Fruit fly (Drosophila melanogaster) whole organism, wandering third instar larva: ENCODE measurements around the gene hec.
A peak's percentile ranks its signal among the peaks of the same experiment; 100 is the strongest.

Experiments used
- Abd-B ChIP-seq: fragments of >200 bp; optimal IDR thresholded peaks from 2 replicates; lab custom pipeline; 2017; ENCODE audit warnings: missing biosample characterization, missing genetic modification characterization
- CG32264 ChIP-seq: fragments of 200-800 bp; sonication (Bioruptor generic); optimal IDR thresholded peaks from 2 replicates; lab custom pipeline; 2016; ENCODE audit warnings: missing biosample characterization, missing genetic modification characterization
- CG9705 ChIP-seq: fragments of 200-800 bp; sonication (Bioruptor generic); optimal IDR thresholded peaks from 2 replicates; lab custom pipeline; 2018; ENCODE audit warnings: missing biosample characterization, mild to moderate bottlenecking, missing genetic modification characterization
- CrebA ChIP-seq: fragments of 200-800 bp; sonication (Bioruptor generic); optimal IDR thresholded peaks from 2 replicates; lab custom pipeline; 2016; ENCODE audit warnings: missing biosample characterization, mild to moderate bottlenecking, missing genetic modification characterization, borderline replicate concordance
- Dfd ChIP-seq: fragments of >200 bp; optimal IDR thresholded peaks from 2 replicates; lab custom pipeline; 2017; ENCODE audit warnings: missing biosample characterization, missing genetic modification characterization
- Dif ChIP-seq: fragments of 200-275, 200-300 bp; sonication (Bioruptor generic); optimal IDR thresholded peaks from 2 replicates; lab custom pipeline; 2018; ENCODE audit warnings: missing biosample characterization, missing genetic modification characterization; ENCODE audit not compliant: partially characterized antibody
- GATAd ChIP-seq: sonication (Bioruptor generic); optimal IDR thresholded peaks from 2 replicates; lab custom pipeline; 2016; ENCODE audit warnings: missing biosample characterization, missing genetic modification characterization
- HLH106 ChIP-seq: fragments of 200-800 bp; optimal IDR thresholded peaks from 3 replicates; lab custom pipeline; 2019; ENCODE audit warnings: missing biosample characterization, mild to moderate bottlenecking, missing genetic modification characterization, moderate library complexity
- Hnf4 ChIP-seq: fragments of 200-800 bp; sonication (Bioruptor generic); optimal IDR thresholded peaks from 2 replicates; lab custom pipeline; 2016; ENCODE audit warnings: missing biosample characterization, mild to moderate bottlenecking, missing genetic modification characterization
- Hr78 ChIP-seq: fragments of >200 bp; optimal IDR thresholded peaks from 2 replicates; lab custom pipeline; 2017; ENCODE audit warnings: missing biosample characterization, missing genetic modification characterization
- Hr83 ChIP-seq: fragments of 200-300 bp; sonication (Bioruptor generic); optimal IDR thresholded peaks from 2 replicates; lab custom pipeline; 2016; ENCODE audit warnings: missing biosample characterization, mild to moderate bottlenecking, missing genetic modification characterization, moderate library complexity; ENCODE audit not compliant: poor library complexity, severe bottlenecking
- Jra ChIP-seq: sonication (Bioruptor generic); optimal IDR thresholded peaks from 2 replicates; lab custom pipeline; 2016; ENCODE audit warnings: missing biosample characterization, missing genetic modification characterization
- Mio ChIP-seq: sonication (Bioruptor generic); optimal IDR thresholded peaks from 2 replicates; lab custom pipeline; 2016; ENCODE audit warnings: missing biosample characterization, missing genetic modification characterization
- Myc ChIP-seq: fragments of >200 bp; optimal IDR thresholded peaks from 2 replicates; lab custom pipeline; 2017
- N ChIP-seq: fragments of >200 bp; optimal IDR thresholded peaks from 2 replicates; lab custom pipeline; 2018; ENCODE audit warnings: missing biosample characterization, missing external identifiers, missing genetic modification characterization
- OdsH ChIP-seq: fragments of 200-800 bp; sonication (Bioruptor generic); optimal IDR thresholded peaks from 2 replicates; lab custom pipeline; 2016; ENCODE audit warnings: missing biosample characterization, mild to moderate bottlenecking, missing genetic modification characterization
- Rel ChIP-seq, 2 experiments: fragments of 200-800 bp; sonication (Bioruptor generic) in 1 of 2; optimal IDR thresholded peaks; 2 replicates in 1 of 2; 3 replicates in 1 of 2; lab custom pipeline; 2016 to 2019; ENCODE audit warnings: mild to moderate bottlenecking in 2 of 2, missing biosample characterization in 2 of 2, missing genetic modification characterization in 2 of 2, moderate library complexity in 1 of 2
- Sp1 ChIP-seq: fragments of 200-800 bp; sonication (Bioruptor generic); optimal IDR thresholded peaks from 3 replicates; lab custom pipeline; 2019; ENCODE audit warnings: missing biosample characterization, mild to moderate bottlenecking, missing genetic modification characterization, moderate library complexity
- Vsx2 ChIP-seq: fragments of 200-300, 225-300 bp; sonication (Bioruptor generic); optimal IDR thresholded peaks from 2 replicates; lab custom pipeline; 2018; ENCODE audit warnings: missing biosample characterization, missing genetic modification characterization; ENCODE audit not compliant: partially characterized antibody
- br ChIP-seq: fragments of 200-800 bp; sonication (Bioruptor generic); optimal IDR thresholded peaks from 2 replicates; lab custom pipeline; 2016; ENCODE audit warnings: missing biosample characterization, missing genetic modification characterization
- brk ChIP-seq: fragments of 200-800 bp; sonication (Bioruptor generic); optimal IDR thresholded peaks from 2 replicates; lab custom pipeline; 2016; ENCODE audit warnings: missing biosample characterization, mild to moderate bottlenecking, missing genetic modification characterization
- dl ChIP-seq, 2 experiments: fragments of 175-275, 200-275 bp in 1 of 2; fragments of 200-275 bp in 1 of 2; sonication (Bioruptor generic); optimal IDR thresholded peaks; lab custom pipeline; 2018; ENCODE audit warnings: mild to moderate bottlenecking in 2 of 2, missing biosample characterization in 2 of 2, missing genetic modification characterization in 2 of 2, moderate library complexity in 2 of 2; ENCODE audit not compliant: partially characterized antibody in 2 of 2, insufficient read depth in 1 of 2
- dmrt93B ChIP-seq: fragments of 200-800 bp; sonication (Bioruptor generic); optimal IDR thresholded peaks from 2 replicates; lab custom pipeline; 2018; ENCODE audit warnings: missing biosample characterization, mild to moderate bottlenecking, missing genetic modification characterization
- dsf ChIP-seq: sonication (Bioruptor generic); optimal IDR thresholded peaks from 2 replicates; lab custom pipeline; 2016; ENCODE audit warnings: missing biosample characterization, missing genetic modification characterization, borderline replicate concordance
- ey ChIP-seq: fragments of 200-800 bp; sonication (Bioruptor generic); optimal IDR thresholded peaks from 2 replicates; lab custom pipeline; 2016; ENCODE audit warnings: missing biosample characterization, missing genetic modification characterization
- foxo ChIP-seq, 2 experiments: fragments of 200-800 bp; sonication (Bioruptor generic); optimal IDR thresholded peaks; 2 replicates in 1 of 2; 3 replicates in 1 of 2; lab custom pipeline; 2016 to 2017; ENCODE audit warnings: missing biosample characterization in 2 of 2, missing genetic modification characterization in 2 of 2
- fru ChIP-seq: fragments of 200-800 bp; sonication (Bioruptor generic); optimal IDR thresholded peaks from 3 replicates; lab custom pipeline; 2016; ENCODE audit warnings: missing biosample characterization, mild to moderate bottlenecking, missing genetic modification characterization
- h ChIP-seq: fragments of 200-800 bp; sonication (Bioruptor generic); optimal IDR thresholded peaks from 3 replicates; lab custom pipeline; 2016; ENCODE audit warnings: missing biosample characterization, mild to moderate bottlenecking, missing genetic modification characterization
- jim ChIP-seq: fragments of 175-275, 200-325 bp; sonication (Bioruptor generic); optimal IDR thresholded peaks from 2 replicates; lab custom pipeline; 2016; ENCODE audit warnings: missing biosample characterization, mild to moderate bottlenecking, missing genetic modification characterization
- lola ChIP-seq: fragments of >200 bp; optimal IDR thresholded peaks from 2 replicates; lab custom pipeline; 2017; ENCODE audit warnings: missing biosample characterization, missing genetic modification characterization
- pan ChIP-seq: fragments of >200 bp; optimal IDR thresholded peaks from 2 replicates; lab custom pipeline; 2017
- psq ChIP-seq: fragments of 200-800 bp; sonication (Bioruptor generic); optimal IDR thresholded peaks from 3 replicates; lab custom pipeline; 2017; ENCODE audit warnings: missing biosample characterization, mild to moderate bottlenecking, missing genetic modification characterization, moderate library complexity
- rgr ChIP-seq: fragments of 200-800 bp; sonication (Bioruptor generic); optimal IDR thresholded peaks from 3 replicates; lab custom pipeline; 2016; ENCODE audit warnings: missing biosample characterization, mild to moderate bottlenecking, missing genetic modification characterization
- sage ChIP-seq: fragments of 200-800 bp; sonication (Bioruptor generic); optimal IDR thresholded peaks from 2 replicates; lab custom pipeline; 2016; ENCODE audit warnings: missing biosample characterization, mild to moderate bottlenecking, missing genetic modification characterization
- sv ChIP-seq: fragments of 200-800 bp; sonication (Bioruptor generic); optimal IDR thresholded peaks from 3 replicates; lab custom pipeline; 2016; ENCODE audit warnings: missing biosample characterization, missing genetic modification characterization
- tai ChIP-seq: sonication (Bioruptor generic); optimal IDR thresholded peaks from 2 replicates; lab custom pipeline; 2016; ENCODE audit warnings: missing biosample characterization, missing genetic modification characterization
- usp ChIP-seq: fragments of >200 bp; optimal IDR thresholded peaks from 2 replicates; lab custom pipeline; 2017; ENCODE audit warnings: missing biosample characterization, missing genetic modification characterization
- woc ChIP-seq: sonication (Bioruptor generic); optimal IDR thresholded peaks from 2 replicates; lab custom pipeline; 2016; ENCODE audit warnings: missing biosample characterization, mild to moderate bottlenecking, missing genetic modification characterization

The hec gene

dm6 chrX:12927612-12928011 lies 29.6 kb downstream of the hec start:
- no peak for TF ChIP-seq Sp1 (GFP tag; lab: Kevin White, UChicago)
- TF ChIP-seq dsf, result no peak

dm6 chrX:12925426-12926256 lies 31.6 kb downstream of the hec start:
- TF ChIP-seq fru, result peak; percentile 53
- peak; percentile 12 for TF ChIP-seq OdsH (GFP tag; lab: Kevin White, UChicago)
- peak; percentile 37 for TF ChIP-seq Dfd (GFP tag; lab: Kevin White, UChicago)
- peak; percentile 44 for TF ChIP-seq Sp1 (GFP tag; lab: Kevin White, UChicago)
- TF ChIP-seq sv (GFP tag; lab: Kevin White, UChicago), result peak; percentile 13
- peak; percentile 23 for TF ChIP-seq psq
- peak; percentile 30 for TF ChIP-seq HLH106
- no peak for TF ChIP-seq dsf
- TF ChIP-seq foxo (GFP tag; optimal IDR thresholded peaks at IDR 0.05; lab: Kevin White, UChicago), result peak in 1 of 2 experiments; percentile 61
- TF ChIP-seq brk (GFP tag; lab: Kevin White, UChicago), result no peak
- TF ChIP-seq h (GFP tag; lab: Kevin White, UChicago), result peak; percentile 1

- TF ChIP-seq ey (GFP tag; lab: Kevin White, UChicago) (peak; percentile 7), Dif (GFP tag; lab: Kevin White, UChicago) (no peak), tai (GFP tag; lab: Kevin White, UChicago) (no peak), Hnf4 (no peak), rgr (peak; percentile 6), OdsH (GFP tag; lab: Kevin White, UChicago) (peak; percentile 8), usp (GFP tag; lab: Kevin White, UChicago) (no peak), Mio (no peak), N (no peak), dmrt93B (GFP tag; lab: Kevin White, UChicago) (peak; percentile 36), brk (GFP tag; lab: Kevin White, UChicago) (no peak), Abd-B (no peak), pan (lab: Kevin White, UChicago) (no peak), CG32264 (GFP tag; lab: Kevin White, UChicago) (no peak), Rel (GFP tag; optimal IDR thresholded peaks at IDR 0.05; lab: Kevin White, UChicago) (no peak), Rel (tag; optimal IDR thresholded peaks at IDR 0.05; lab: Kevin White, UChicago) (no peak), h (GFP tag; lab: Kevin White, UChicago) (peak; percentile 37), sage (GFP tag; lab: Kevin White, UChicago) (no peak), Hr78 (GFP tag; lab: Kevin White, UChicago) (no peak), br (GFP tag; lab: Kevin White, UChicago) (peak; percentile 21), Dfd (GFP tag; lab: Kevin White, UChicago) (no peak), sv (GFP tag; lab: Kevin White, UChicago) (no peak), CG9705 (GFP tag; lab: Kevin White, UChicago) (no peak), HLH106 (peak; percentile 26), psq (peak; percentile 35), GATAd (GFP tag; lab: Kevin White, UChicago) (no peak), fru (peak; percentile 56), foxo (GFP tag; optimal IDR thresholded peaks at IDR 0.05; lab: Kevin White, UChicago) (peak in 1 of 2 experiments; percentile 39), jim (no peak), Hr83 (no peak), dl (GFP tag; optimal IDR thresholded peaks at IDR 0.05; lab: Kevin White, UChicago; ENCODE audit: insufficient read depth in 1 of 2, partially characterized antibody in 2 of 2) (no peak), Vsx2 (GFP tag; lab: Kevin White, UChicago) (no peak), CrebA (GFP tag; lab: Kevin White, UChicago) (no peak), dsf (no peak), woc (GFP tag; lab: Kevin White, UChicago) (no peak), Jra (GFP tag; lab: Kevin White, UChicago) (no peak), lola (GFP tag; lab: Kevin White, UChicago) (no peak), Myc (lab: Kevin White, UChicago) (no peak), Sp1 (GFP tag; lab: Kevin White, UChicago) (peak; percentile 63)
These were observed 33.9 kb downstream of the hec start for dm6 chrX:12923258-12923901.
